Worm (Caenorhabditis elegans) whole organism, young adult: ENCODE measurements around the gene T08D2.8.
"Not testable (repeated sequence)": the region's sequence is repeated elsewhere in the genome, so short reads cannot be mapped to it uniquely, and the experiment has no call there.

Experiments
- lin-35 ChIP-seq, 3 experiments: fragments of 150-350 bp in 2 of 3; sonication (generic microtip) in 1 of 3; optimal IDR thresholded peaks; 2 replicates each; lab custom pipeline; 2014 to 2018; ENCODE audit warnings: missing biosample characterization in 3 of 3, missing genetic modification characterization in 3 of 3, missing genetic modification reagents in 3 of 3
- pha-4 ChIP-seq: fragments of 150-350 bp; sonication (generic microtip); optimal IDR thresholded peaks from 2 replicates; lab custom pipeline; 2014; ENCODE audit warnings: missing biosample characterization, missing genetic modification reagents, missing genetic modification characterization
- unc-62 ChIP-seq: fragments of 150-350 bp; optimal IDR thresholded peaks from 2 replicates; lab custom pipeline; 2014; ENCODE audit warnings: missing biosample characterization, missing genetic modification reagents, missing genetic modification characterization

ce11 chrX:215488-215887 is 22.9 kb downstream of the T08D2.8 start, which contains the start of gene set-28:
- not testable (repeated sequence) for TF ChIP-seq unc-62 (GFP tag; lab: Kevin White, UChicago); lin-35 (GFP tag; optimal IDR thresholded peaks at IDR 0.05; lab: Kevin White, UChicago); pha-4
